Worm (Caenorhabditis elegans): ENCODE results near the gene rig-3.

DNA sequence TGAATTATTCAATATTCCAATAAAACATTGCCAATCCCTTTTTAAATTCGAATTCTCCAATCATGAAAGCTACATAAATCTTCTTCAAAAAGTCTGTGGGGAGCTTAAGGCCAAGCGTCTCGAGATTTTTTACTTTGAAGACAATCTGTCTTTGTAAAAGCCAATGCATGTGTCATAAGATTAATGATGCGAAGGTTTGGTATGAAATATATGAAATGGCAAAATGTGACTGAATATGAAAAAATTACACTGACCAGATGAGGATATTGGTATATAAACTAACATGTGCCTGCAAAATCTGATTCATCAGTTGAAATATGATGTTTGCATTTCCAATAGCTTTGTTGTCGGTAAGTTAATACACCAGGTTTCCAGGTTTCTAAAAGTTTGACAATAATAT is 7.5 kb upstream of the rig-3 start, which contains the start of gene C53B7.2:
- no peak for TF ChIP-seq skn-1 (tag; optimal IDR thresholded peaks at IDR 0.05)
- TF ChIP-seq aly-2 (tag; optimal IDR thresholded peaks at IDR 0.05) = no peak
- TF ChIP-seq elt-3 (tag; optimal IDR thresholded peaks at IDR 0.05) = no peak
- no peak for TF ChIP-seq ceh-82 (tag; optimal IDR thresholded peaks at IDR 0.05)
- no peak for TF ChIP-seq nhr-237 (tag; optimal IDR thresholded peaks at IDR 0.05)
- no peak for TF ChIP-seq fkh-2 (tag; optimal IDR thresholded peaks at IDR 0.05)
- no peak for TF ChIP-seq pqm-1 (tag; optimal IDR thresholded peaks at IDR 0.05)
- TF ChIP-seq ztf-4 (tag; optimal IDR thresholded peaks at IDR 0.05) = no peak
- TF ChIP-seq unc-62 (GFP tag; optimal IDR thresholded peaks at IDR 0.05) = no peak
- TF ChIP-seq nhr-11 (tag; optimal IDR thresholded peaks at IDR 0.05) = no peak
